Fruit fly (Drosophila melanogaster) whole organism, pupa: ENCODE measurements around the gene Ptp61F.

Source experiments
- CG17806 ChIP-seq: fragments of 200-800 bp; sonication (Bioruptor generic); optimal IDR thresholded peaks from 2 replicates; lab custom pipeline; 2018; ENCODE audit warnings: missing biosample characterization, mild to moderate bottlenecking, missing genetic modification characterization, moderate library complexity
- CG32121 ChIP-seq: fragments of 200-800 bp; sonication (Bioruptor generic); IDR thresholded peaks from 2 replicates; pipeline ENCODE4 v1.3.6; 2022; ENCODE audit warnings: missing biosample characterization, missing genetic modification characterization
- CG8301 ChIP-seq: fragments of 200-800 bp; sonication (Bioruptor generic); optimal IDR thresholded peaks from 2 replicates; lab custom pipeline; 2018; ENCODE audit warnings: missing biosample characterization, mild to moderate bottlenecking, missing genetic modification characterization
- D1 ChIP-seq: fragments of 200-800 bp; sonication (Bioruptor generic); optimal IDR thresholded peaks from 2 replicates; lab custom pipeline; 2018; ENCODE audit warnings: missing biosample characterization, mild to moderate bottlenecking, missing genetic modification characterization, moderate library complexity
- fd96Ca ChIP-seq: fragments of 200-800 bp; sonication (Bioruptor generic); IDR thresholded peaks from 3 replicates; pipeline ENCODE4 v1.3.6; 2022; ENCODE audit warnings: missing biosample characterization, missing genetic modification characterization

DNA sequence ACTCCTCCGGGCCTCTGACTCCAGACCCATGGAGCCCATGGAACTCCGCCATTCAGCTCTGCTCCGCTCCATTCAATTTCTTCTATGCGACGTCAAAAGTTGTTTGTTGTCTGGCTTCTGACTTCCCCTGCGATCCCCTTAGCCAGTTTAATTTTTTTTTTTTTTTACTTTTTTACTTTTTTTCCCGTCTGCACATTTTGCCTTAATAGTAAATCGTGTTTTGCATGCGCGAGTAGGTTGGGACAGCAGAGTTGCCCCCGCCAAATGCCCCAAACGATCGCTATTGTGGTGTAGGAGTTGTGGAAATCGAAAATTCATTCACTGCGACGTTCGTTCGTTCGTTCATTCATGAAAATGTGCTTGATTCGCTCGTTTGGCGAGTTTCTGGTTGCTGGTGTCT is 34.1 kb downstream of the Ptp61F start:
- peak; percentile 52; the same call in 1 of the 3 replicates for TF ChIP-seq fd96Ca (GFP tag; lab: Robert Waterston, UW)
- TF ChIP-seq D1: no peak
- TF ChIP-seq CG32121 (GFP tag; lab: Robert Waterston, UW): no peak; the same call in 1 of the 2 replicates
- no peak for TF ChIP-seq CG17806 (tag; lab: Kevin White, UChicago)
- no peak for TF ChIP-seq CG8301 (tag; lab: Kevin White, UChicago)
